Worm (Caenorhabditis elegans) whole organism, early embryonic: ENCODE measurements around the gene Y47D7A.15.

Source experiments
- B0310.2 ChIP-seq: sonication (generic microtip); optimal IDR thresholded peaks from 2 replicates; lab custom pipeline; 2016; ENCODE audit warnings: mild to moderate bottlenecking, missing genetic modification characterization, missing compliant biosample characterization
- F13C5.2 ChIP-seq: sonication (generic microtip); optimal IDR thresholded peaks from 2 replicates; lab custom pipeline; 2017; ENCODE audit warnings: mild to moderate bottlenecking, missing genetic modification characterization, inconsistent platforms, missing compliant biosample characterization
- aly-1 ChIP-seq: sonication (generic microtip); optimal IDR thresholded peaks from 2 replicates; lab custom pipeline; 2016; ENCODE audit warnings: missing genetic modification characterization, missing compliant biosample characterization
- ama-1 ChIP-seq: fragments of 150-350 bp; optimal IDR thresholded peaks from 2 replicates; lab custom pipeline; 2014
- ceh-13 ChIP-seq: fragments of 200-800 bp; sonication (Bioruptor generic); optimal IDR thresholded peaks from 2 replicates; lab custom pipeline; 2018; ENCODE audit warnings: mild to moderate bottlenecking, missing genetic modification characterization, missing compliant biosample characterization
- ceh-36 ChIP-seq: sonication (generic microtip); optimal IDR thresholded peaks from 2 replicates; lab custom pipeline; 2016; ENCODE audit warnings: missing genetic modification characterization, inconsistent platforms, missing compliant biosample characterization
- ets-7 ChIP-seq: sonication (generic microtip); optimal IDR thresholded peaks from 2 replicates; lab custom pipeline; 2016; ENCODE audit warnings: missing genotype, missing genetic modification characterization, missing compliant biosample characterization
- flt-1 ChIP-seq: fragments of 200-800 bp; sonication (Bioruptor generic); IDR thresholded peaks from 2 replicates; pipeline ENCODE4 v1.3.6; 2022; ENCODE audit warnings: missing genetic modification characterization, missing compliant biosample characterization
- hmbx-1 ChIP-seq: sonication (generic microtip); optimal IDR thresholded peaks from 2 replicates; lab custom pipeline; 2016; ENCODE audit warnings: mild to moderate bottlenecking, missing genetic modification characterization, missing compliant biosample characterization
- hmg-4 ChIP-seq: fragments of 200-800 bp; sonication (Bioruptor generic); optimal IDR thresholded peaks from 2 replicates; lab custom pipeline; 2018; ENCODE audit warnings: mild to moderate bottlenecking, missing genetic modification characterization, missing compliant biosample characterization
- hnd-1 ChIP-seq: sonication (generic microtip); optimal IDR thresholded peaks from 2 replicates; lab custom pipeline; 2016; ENCODE audit warnings: missing genetic modification characterization, missing compliant biosample characterization
- pes-1 ChIP-seq: fragments of 200-800 bp; sonication (Bioruptor generic); IDR thresholded peaks from 2 replicates; pipeline ENCODE4 v1.3.6; 2022; ENCODE audit warnings: missing genetic modification reagents, missing genetic modification characterization, missing compliant biosample characterization
- scrt-1 ChIP-seq: fragments of 200-800 bp; sonication (Bioruptor generic); IDR thresholded peaks from 2 replicates; pipeline ENCODE4 v1.3.6; 2022; ENCODE audit warnings: missing genetic modification characterization, missing compliant biosample characterization
- sea-1 ChIP-seq: fragments of 200-800 bp; sonication (Bioruptor generic); conservative IDR thresholded peaks from 2 replicates; pipeline ENCODE4 v1.3.6; 2022; ENCODE audit warnings: missing genetic modification characterization, missing compliant biosample characterization
- tbx-11 ChIP-seq: fragments of 200-800 bp; sonication (Bioruptor generic); IDR thresholded peaks from 2 replicates; pipeline ENCODE4 v1.3.6; 2022; ENCODE audit warnings: missing genetic modification characterization, missing compliant biosample characterization
- tbx-37 ChIP-seq: fragments of 200-800 bp; sonication (Bioruptor generic); conservative IDR thresholded peaks from 2 replicates; pipeline ENCODE4 v1.3.6; 2022; ENCODE audit warnings: missing genetic modification reagents, missing genetic modification characterization, missing compliant biosample characterization
- tra-4 ChIP-seq: sonication (generic microtip); optimal IDR thresholded peaks from 2 replicates; lab custom pipeline; 2017; ENCODE audit warnings: missing genetic modification characterization, missing compliant biosample characterization

The Y47D7A.15 gene

ce11 chrV:4442749-4443381 lies 9.9 kb upstream of the Y47D7A.15 start, which contains the start of gene rft-1:
Gene rft-1 (minus strand): TSS chrV:4443223.
- TF ChIP-seq tbx-37 (no peak), pes-1 (GFP tag; lab: Robert Waterston, UW) (no peak), tra-4 (tag; lab: Kevin White, UChicago) (no peak), sea-1 (GFP tag; lab: Robert Waterston, UW) (no peak), hmbx-1 (no peak), ceh-36 (tag; lab: Kevin White, UChicago) (no peak), ceh-13 (GFP tag; lab: Kevin White, UChicago) (no peak)

- TF ChIP-seq aly-1 (tag; lab: Kevin White, UChicago) (no peak), hnd-1 (tag; lab: Kevin White, UChicago) (no peak), flt-1 (GFP tag; lab: Robert Waterston, UW) (no peak), ceh-36 (tag; lab: Kevin White, UChicago) (no peak), tbx-37 (no peak), hmg-4 (no peak), ceh-13 (GFP tag; lab: Kevin White, UChicago) (no peak), scrt-1 (no peak)
Observed at ce11 chrV:4437215-4437614, 4.2 kb upstream of the Y47D7A.15 start.

DNA sequence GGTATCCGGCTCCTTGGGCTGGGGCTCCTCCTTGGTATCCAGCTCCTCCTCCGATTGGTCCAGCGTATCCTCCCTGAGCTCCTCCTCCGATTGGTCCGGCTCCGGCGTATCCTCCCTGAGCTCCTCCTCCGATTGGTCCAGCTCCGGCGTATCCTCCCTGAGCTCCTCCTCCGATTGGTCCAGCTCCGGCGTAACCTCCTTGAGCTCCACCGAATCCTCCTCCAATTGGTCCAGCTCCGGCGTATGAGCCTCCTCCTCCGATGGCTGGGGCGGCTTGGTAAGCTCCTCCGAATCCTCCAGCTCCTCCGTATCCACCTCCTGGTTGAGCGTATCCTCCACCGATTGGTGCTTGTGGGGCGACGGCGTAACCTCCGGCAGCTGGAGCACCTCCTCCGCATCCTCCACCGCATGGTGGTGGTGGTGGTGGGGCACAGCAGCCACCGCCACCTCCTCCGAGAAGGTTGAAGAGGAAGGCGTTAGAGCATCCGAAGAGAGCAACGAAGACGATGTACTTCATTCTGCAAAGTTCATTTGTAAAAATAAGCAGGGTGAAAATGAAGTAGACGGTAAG lies 2.5 kb upstream of the Y47D7A.15 start, which contains the start of gene Y47D7A.13:
Gene Y47D7A.13 (minus strand): TSS at position 517 of the 571 bp plus-strand sequence.
- TF ChIP-seq hnd-1 (tag; lab: Kevin White, UChicago) (no peak), flt-1 (GFP tag; lab: Robert Waterston, UW) (no peak), tra-4 (tag; lab: Kevin White, UChicago) (no peak), aly-1 (tag; lab: Kevin White, UChicago) (no peak), hmbx-1 (no peak), tbx-37 (no peak), ama-1 (no peak), hmg-4 (no peak), ceh-13 (GFP tag; lab: Kevin White, UChicago) (no peak), scrt-1 (no peak), ets-7 (tag; lab: Kevin White, UChicago) (no peak), B0310.2 (tag; lab: Kevin White, UChicago) (no peak), F13C5.2 (tag; lab: Kevin White, UChicago) (no peak), ceh-36 (tag; lab: Kevin White, UChicago) (no peak)

ce11 chrV:4429576-4429975 lies 3.4 kb downstream of the Y47D7A.15 start, which contains the start of gene Y47D7A.12:
Gene Y47D7A.12 (minus strand): TSS chrV:4429676.
- no peak for TF ChIP-seq hnd-1 (tag; lab: Kevin White, UChicago)
- TF ChIP-seq ceh-13 (GFP tag; lab: Kevin White, UChicago): no peak
- no peak for TF ChIP-seq tra-4 (tag; lab: Kevin White, UChicago)
- no peak for TF ChIP-seq hmg-4
- TF ChIP-seq aly-1 (tag; lab: Kevin White, UChicago): no peak
- no peak for TF ChIP-seq ets-7 (tag; lab: Kevin White, UChicago)
- no peak for TF ChIP-seq ama-1
- TF ChIP-seq scrt-1: no peak
- no peak for TF ChIP-seq tbx-37
- no peak for TF ChIP-seq ceh-36 (tag; lab: Kevin White, UChicago)

DNA sequence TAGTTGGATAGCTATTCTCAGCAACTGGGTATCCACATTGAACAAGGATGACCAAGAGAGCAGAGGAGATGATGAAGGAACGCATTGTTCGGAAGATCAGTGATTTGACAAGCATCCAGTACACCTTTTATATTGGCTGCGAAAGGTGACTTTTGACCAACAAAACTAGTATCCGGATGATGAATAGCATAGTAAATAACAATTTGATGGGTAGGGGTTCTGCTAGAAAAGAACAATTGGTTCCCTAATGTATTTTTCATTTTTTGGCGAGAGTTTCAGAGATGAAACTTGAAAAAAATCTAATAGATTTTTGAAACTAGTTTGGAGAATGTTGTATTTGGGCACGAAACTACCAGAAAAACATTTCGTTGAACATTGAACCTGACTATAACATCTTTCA lies 4.8 kb downstream of the Y47D7A.15 start, which contains the start of gene Y47D7A.11:
Gene Y47D7A.11 (minus strand): TSS at position 101 of the 400 bp plus-strand sequence.
- TF ChIP-seq pes-1 (GFP tag; lab: Robert Waterston, UW) (no peak), tbx-11 (GFP tag; lab: Robert Waterston, UW) (no peak), tra-4 (tag; lab: Kevin White, UChicago) (no peak), hmg-4 (no peak), ets-7 (tag; lab: Kevin White, UChicago) (no peak), sea-1 (GFP tag; lab: Robert Waterston, UW) (no peak), hnd-1 (tag; lab: Kevin White, UChicago) (no peak), scrt-1 (no peak), hmbx-1 (no peak), tbx-37 (no peak), aly-1 (tag; lab: Kevin White, UChicago) (no peak)

ce11 chrV:4423860-4424401 lies 9.1 kb downstream of the Y47D7A.15 start, which contains the start of the genes Y47D7A.9 and Y47D7A.19:
Gene Y47D7A.9 (minus strand): TSS chrV:4423960.
Gene Y47D7A.19 (plus strand): TSS chrV:4424351.
- TF ChIP-seq flt-1 (GFP tag; lab: Robert Waterston, UW) (no peak), aly-1 (tag; lab: Kevin White, UChicago) (no peak), hnd-1 (tag; lab: Kevin White, UChicago) (no peak), sea-1 (GFP tag; lab: Robert Waterston, UW) (no peak), pes-1 (GFP tag; lab: Robert Waterston, UW) (no peak), hmg-4 (no peak), ets-7 (tag; lab: Kevin White, UChicago) (no peak), tra-4 (tag; lab: Kevin White, UChicago) (no peak), tbx-11 (GFP tag; lab: Robert Waterston, UW) (no peak), hmbx-1 (no peak), tbx-37 (no peak), ceh-13 (GFP tag; lab: Kevin White, UChicago) (no peak), scrt-1 (no peak), ama-1 (no peak), ceh-36 (tag; lab: Kevin White, UChicago) (no peak)

DNA sequence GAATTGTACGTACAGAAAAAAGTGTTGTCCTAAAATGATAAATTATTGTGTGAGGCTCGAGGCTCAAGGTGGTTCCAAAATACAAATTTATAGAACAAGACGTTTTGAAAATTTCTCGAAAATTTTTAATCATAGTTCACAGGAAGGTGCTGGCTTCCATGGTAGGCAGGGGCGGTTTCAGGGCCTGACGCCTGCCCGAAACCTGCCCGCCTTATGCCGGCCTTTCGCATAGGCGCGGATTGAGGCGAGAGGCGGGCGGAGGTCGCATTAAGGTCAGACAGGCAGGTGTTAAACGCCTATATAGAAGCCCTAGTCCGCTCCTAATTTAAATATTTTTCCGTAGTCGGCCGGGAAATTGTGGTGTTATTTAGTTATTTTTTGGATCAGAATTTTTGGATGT lies 9.9 kb downstream of the Y47D7A.15 start:
- no peak for TF ChIP-seq ets-7 (tag; lab: Kevin White, UChicago)
- no peak for TF ChIP-seq tbx-11 (GFP tag; lab: Robert Waterston, UW)
- no peak for TF ChIP-seq F13C5.2 (tag; lab: Kevin White, UChicago)
- TF ChIP-seq ama-1: no peak
- no peak for TF ChIP-seq scrt-1
- TF ChIP-seq sea-1 (GFP tag; lab: Robert Waterston, UW): no peak
- TF ChIP-seq hmbx-1: no peak
- no peak for TF ChIP-seq tra-4 (tag; lab: Kevin White, UChicago)
